Worm (Caenorhabditis elegans): ENCODE measurements around the gene cnc-5.

cnc-5 gene

DNA sequence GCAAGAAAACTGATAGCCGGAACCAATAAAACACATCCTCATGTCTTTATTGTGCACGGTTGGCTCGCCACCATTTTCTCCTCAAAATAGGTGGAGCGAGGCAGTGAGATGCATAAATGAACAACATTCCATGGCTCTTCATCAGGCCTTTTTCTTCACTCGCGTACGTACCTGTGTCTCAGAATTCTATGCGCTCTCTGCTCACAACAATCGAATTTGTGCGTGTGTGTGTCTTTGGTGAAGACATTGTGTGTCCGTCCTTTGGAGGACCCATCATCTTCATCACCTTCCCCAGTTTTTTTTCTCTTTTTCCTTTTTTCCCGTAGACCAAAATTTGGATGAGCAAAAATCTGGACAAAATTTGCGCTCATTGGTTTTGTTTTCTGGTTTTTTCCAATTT is 22.9 kb upstream of the cnc-5 start:
- TF ChIP-seq lin-1 (GFP tag; IDR thresholded peaks at IDR 0.05) (no peak), unc-62 (GFP tag; optimal IDR thresholded peaks at IDR 0.05 in 1 of 2) (peak in 1 of 2 experiments; percentile 36), unc-62 (tag; optimal IDR thresholded peaks at IDR 0.05) (no peak), lsy-2 (tag; optimal IDR thresholded peaks at IDR 0.05) (no peak), unc-39 (tag; optimal IDR thresholded peaks at IDR 0.05) (no peak)

DNA sequence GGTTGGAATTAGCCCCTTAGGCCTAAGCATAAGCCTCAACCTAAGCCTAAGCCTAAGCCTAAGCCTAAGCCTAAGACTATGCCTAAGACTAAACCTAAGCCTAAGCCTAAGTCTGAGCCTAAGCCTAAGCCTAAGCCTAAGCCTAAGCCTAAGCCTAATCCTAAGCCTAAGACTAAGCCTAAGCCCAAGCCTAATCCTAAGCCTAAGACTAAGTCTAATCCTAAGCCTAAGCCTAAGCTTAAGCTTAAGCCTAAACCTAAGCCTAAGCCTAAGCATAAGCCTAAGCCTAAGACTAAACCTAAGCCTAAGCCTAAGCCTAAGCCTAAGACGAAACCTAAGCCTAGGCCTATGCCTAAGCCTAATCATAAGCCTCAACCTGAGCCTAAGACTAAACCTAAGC is 21.8 kb upstream of the cnc-5 start:
- TF ChIP-seq arid-1 (GFP tag; conservative IDR thresholded peaks at IDR 0.05): no peak
- no peak for TF ChIP-seq ceh-44 (GFP tag; IDR thresholded peaks at IDR 0.05)
- no peak for TF ChIP-seq dmd-8 (GFP tag; IDR thresholded peaks at IDR 0.05)
- TF ChIP-seq pqm-1 (tag; optimal IDR thresholded peaks at IDR 0.05): no peak
- TF ChIP-seq ZK546.5 (tag; optimal IDR thresholded peaks at IDR 0.05): no peak
- TF ChIP-seq madf-9 (GFP tag; conservative IDR thresholded peaks at IDR 0.05): no peak
- no peak for TF ChIP-seq dpl-1 (GFP tag; optimal IDR thresholded peaks at IDR 0.05)
- TF ChIP-seq daf-8 (GFP tag; IDR thresholded peaks at IDR 0.05): no peak
- no peak for TF ChIP-seq dmd-6 (GFP tag; IDR thresholded peaks at IDR 0.05)
- TF ChIP-seq mep-1 (tag; optimal IDR thresholded peaks at IDR 0.05): no peak
- TF ChIP-seq nhr-11 (tag; optimal IDR thresholded peaks at IDR 0.05): no peak
- TF ChIP-seq daf-19 (GFP tag; conservative IDR thresholded peaks at IDR 0.05): no peak
- TF ChIP-seq hmg-1.1 (GFP tag; IDR thresholded peaks at IDR 0.05): no peak
- TF ChIP-seq ceh-32 (tag; optimal IDR thresholded peaks at IDR 0.05; ENCODE audit: poor library complexity): no peak

DNA sequence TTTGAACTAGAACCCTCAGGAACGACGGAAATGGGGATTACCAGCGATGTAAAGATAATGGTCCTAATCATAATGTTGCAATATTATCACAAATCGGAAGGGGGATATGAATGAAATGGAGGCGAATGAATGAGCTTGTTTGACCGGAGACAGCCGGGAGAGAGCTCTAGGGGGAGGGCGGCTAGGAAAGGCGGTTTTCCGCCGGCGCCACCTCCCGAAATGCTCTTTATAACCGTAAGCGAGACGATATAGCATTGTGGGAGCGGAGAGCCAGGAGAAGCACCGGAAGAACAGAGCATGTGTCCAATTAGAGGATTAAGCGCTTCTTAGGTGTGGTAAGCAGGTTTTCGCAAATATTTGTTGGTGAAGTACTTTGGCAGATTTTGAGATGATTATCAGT is 19.6 kb upstream of the cnc-5 start, which contains the start of gene R12A1.3:
Gene R12A1.3 (minus strand): TSS at position 200 of the 400 bp plus-strand sequence.
- TF ChIP-seq set-16 (GFP tag; IDR thresholded peaks at IDR 0.05) (peak; percentile 54; the same call in 1 of the 2 replicates), unc-62 (GFP tag; optimal IDR thresholded peaks at IDR 0.05 in 1 of 2) (no peak), unc-62 (tag; optimal IDR thresholded peaks at IDR 0.05) (no peak)

DNA sequence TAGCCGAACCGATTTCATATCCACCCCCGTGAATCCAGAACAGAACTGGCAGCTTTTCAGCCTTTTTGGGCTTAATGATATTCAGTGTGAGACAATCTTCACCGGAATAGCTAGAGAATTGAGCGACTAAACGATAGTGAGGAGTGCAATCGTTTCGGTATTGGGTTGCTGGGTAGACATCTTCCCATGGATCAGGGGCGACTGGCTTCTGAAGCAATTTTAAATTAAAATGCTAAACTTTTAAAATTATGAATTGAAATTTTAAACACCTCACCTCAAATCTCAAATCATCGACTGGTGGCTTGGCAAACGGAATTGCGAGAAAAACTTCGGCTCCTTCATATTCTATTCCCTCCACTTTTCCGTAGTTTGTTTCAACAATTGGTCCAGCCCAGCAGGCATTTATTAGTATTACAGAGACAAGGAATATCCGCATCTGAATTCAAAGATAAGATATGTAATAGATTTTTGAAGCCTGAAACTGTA is 13.4 kb upstream of the cnc-5 start, which contains the start of gene ges-1:
Gene ges-1 (minus strand): TSS at position 436 of the 486 bp plus-strand sequence.
- TF ChIP-seq mep-1 (tag; optimal IDR thresholded peaks at IDR 0.05) (no peak), unc-62 (GFP tag; optimal IDR thresholded peaks at IDR 0.05 in 1 of 2) (peak in 1 of 2 experiments; percentile 13), unc-62 (tag; optimal IDR thresholded peaks at IDR 0.05) (no peak), aha-1 (tag) (peak; percentile 90)

DNA sequence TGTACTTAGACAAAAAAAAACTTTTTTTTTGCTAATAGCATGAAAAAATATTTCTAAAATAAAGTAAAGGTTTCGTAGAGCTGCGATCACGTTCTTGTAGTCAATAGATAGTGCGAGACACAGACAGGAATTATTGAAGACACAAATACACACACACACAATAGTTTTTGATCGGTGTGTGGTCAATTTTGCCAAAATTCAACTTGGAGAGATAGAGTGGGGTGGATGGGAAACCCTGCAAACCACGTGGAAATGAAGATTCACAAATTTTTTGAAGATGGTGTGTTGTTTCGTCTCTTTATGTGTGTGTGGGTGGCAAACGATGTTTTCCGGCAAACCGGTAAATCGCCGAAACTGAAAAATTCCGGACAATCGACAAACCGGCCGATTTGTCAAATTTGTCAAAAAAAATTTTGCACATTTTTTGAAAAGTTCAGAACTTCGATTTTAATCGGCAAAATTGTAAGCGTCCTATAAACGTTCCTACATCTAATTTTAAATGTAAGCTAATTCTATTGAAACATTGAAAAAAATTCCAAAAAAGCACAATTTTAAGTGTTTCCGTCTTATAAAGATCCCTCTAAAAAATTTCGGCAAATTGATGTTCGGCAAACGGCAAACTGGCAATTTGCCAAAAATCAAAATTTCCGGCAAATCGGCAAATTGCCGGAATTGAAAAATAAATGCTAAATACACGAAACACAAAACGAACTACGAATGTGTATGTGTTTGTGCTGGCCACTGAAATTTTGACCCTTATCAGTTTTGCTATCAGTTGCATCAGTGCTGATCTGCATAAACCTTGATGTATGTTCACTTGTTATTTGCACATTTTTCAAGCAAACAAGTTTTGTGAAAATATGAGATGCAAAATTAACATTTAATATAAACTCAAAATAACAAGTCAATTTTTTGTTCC is 12.4 kb upstream of the cnc-5 start:
- TF ChIP-seq Y75B8A.6 (GFP tag; IDR thresholded peaks at IDR 0.05) (no peak), ZK337.2 (GFP tag; IDR thresholded peaks at IDR 0.05) (no peak), nhr-48 (tag; optimal IDR thresholded peaks at IDR 0.05) (no peak), ceh-82 (tag; optimal IDR thresholded peaks at IDR 0.05) (no peak), ceh-28 (tag; optimal IDR thresholded peaks at IDR 0.05) (no peak), egl-27 (tag; optimal IDR thresholded peaks at IDR 0.05) (no peak), lin-29 (GFP tag; IDR thresholded peaks at IDR 0.05) (no peak), hmg-1.1 (GFP tag; IDR thresholded peaks at IDR 0.05) (no peak), aha-1 (tag) (peak; percentile 97), pha-4 (GFP tag; IDR thresholded peaks at IDR 0.05) (no peak), pha-4 (tag; optimal IDR thresholded peaks at IDR 0.05) (no peak), zfp-2 (tag; optimal IDR thresholded peaks at IDR 0.05) (no peak), lsy-2 (tag; optimal IDR thresholded peaks at IDR 0.05) (no peak), mdl-1 (tag; optimal IDR thresholded peaks at IDR 0.05) (no peak), daf-16 (GFP tag; optimal IDR thresholded peaks at IDR 0.05) (no peak), daf-16 (tag; optimal IDR thresholded peaks at IDR 0.05) (peak; percentile 90), duxl-1 (tag; optimal IDR thresholded peaks at IDR 0.05; ENCODE audit: poor library complexity) (no peak), F44E2.7 (GFP tag; IDR thresholded peaks at IDR 0.05) (no peak), mdt-29 (GFP tag; IDR thresholded peaks at IDR 0.05) (no peak), F26F4.8 (GFP tag; conservative IDR thresholded peaks at IDR 0.05) (no peak), unc-62 (GFP tag; optimal IDR thresholded peaks at IDR 0.05 in 1 of 2) (peak in 1 of 2 experiments; percentile 87), unc-62 (tag; optimal IDR thresholded peaks at IDR 0.05) (no peak), F49E8.2 (tag; optimal IDR thresholded peaks at IDR 0.05; ENCODE audit: borderline replicate concordance) (no peak), snpc-4 (tag; optimal IDR thresholded peaks at IDR 0.05) (no peak), jun-1 (tag; optimal IDR thresholded peaks at IDR 0.05) (no peak), vab-7 (GFP tag; IDR thresholded peaks at IDR 0.05) (no peak)

All from whole organism, L4 larva.